Worm (Caenorhabditis elegans) whole organism, late embryonic: ENCODE results near the gene uroc-1.

Source experiments
- K09A11.1 ChIP-seq: sonication (generic microtip); optimal IDR thresholded peaks from 2 replicates; lab custom pipeline; 2017; ENCODE audit warnings: antibody characterized with exemption, mild to moderate bottlenecking, missing genetic modification characterization, missing compliant biosample characterization; ENCODE audit not compliant: insufficient read depth
- T23F11.4 ChIP-seq: fragments of 200-800 bp; sonication (Bioruptor generic); optimal IDR thresholded peaks from 2 replicates; lab custom pipeline; 2018; ENCODE audit warnings: mild to moderate bottlenecking, missing genetic modification characterization, missing compliant biosample characterization
- ceh-22 ChIP-seq: sonication (generic microtip); optimal IDR thresholded peaks from 2 replicates; lab custom pipeline; 2017; ENCODE audit warnings: missing biosample characterization, missing genetic modification characterization
- lin-11 ChIP-seq: fragments of 200-800 bp; sonication (Bioruptor generic); optimal IDR thresholded peaks from 2 replicates; lab custom pipeline; 2018; ENCODE audit warnings: mild to moderate bottlenecking, missing genetic modification characterization, missing compliant biosample characterization
- nhr-11 ChIP-seq: fragments of 150-350 bp; optimal IDR thresholded peaks from 2 replicates; lab custom pipeline; 2014; ENCODE audit warnings: missing biosample characterization, missing genetic modification characterization
- npax-4 ChIP-seq: sonication (generic microtip); optimal IDR thresholded peaks from 2 replicates; lab custom pipeline; 2016; ENCODE audit warnings: missing genetic modification characterization, missing compliant biosample characterization
- pha-4 ChIP-seq: fragments of 150-350 bp; optimal IDR thresholded peaks from 2 replicates; lab custom pipeline; 2018; ENCODE audit warnings: missing biosample characterization, missing genetic modification reagents, missing genetic modification characterization

DNA sequence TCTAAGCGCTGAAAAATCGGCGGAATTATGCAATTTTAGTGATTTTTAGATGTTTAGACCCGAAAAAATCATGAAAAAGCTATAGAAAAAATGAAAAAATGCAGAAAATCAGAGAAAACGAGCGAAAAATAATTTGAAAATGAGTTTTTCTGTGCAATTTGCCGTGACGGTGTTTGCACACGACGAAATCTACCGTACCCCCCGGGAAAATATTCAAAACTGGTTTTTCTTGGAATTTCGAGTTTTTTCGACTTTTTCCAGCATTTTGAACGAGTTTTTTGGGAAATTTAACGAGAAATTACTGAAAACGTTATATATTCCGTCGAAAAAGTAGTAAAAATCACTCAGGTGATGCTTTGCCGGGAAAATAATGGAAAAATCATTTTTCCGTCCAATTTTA, 40.2 kb downstream of the uroc-1 start:
- TF ChIP-seq npax-4 (no peak), lin-11 (no peak), pha-4 (tag; lab: Kevin White, UChicago) (no peak), K09A11.1 (tag; lab: Kevin White, UChicago) (no peak), ceh-22 (tag; lab: Kevin White, UChicago) (no peak), nhr-11 (no peak), T23F11.4 (GFP tag; lab: Kevin White, UChicago) (no peak)
